Worm (Caenorhabditis elegans) whole organism, L2 larva: Measurements from ENCODE around the gene aos-1.

ENCODE experiments used
- Y55F3AM.14 ChIP-seq: fragments of 200-800 bp; sonication (Bioruptor generic); optimal IDR thresholded peaks from 2 replicates; lab custom pipeline; 2018; ENCODE audit warnings: mild to moderate bottlenecking, missing genetic modification characterization, missing compliant biosample characterization
- lin-39 ChIP-seq: fragments of 150-350 bp; optimal IDR thresholded peaks from 2 replicates; lab custom pipeline; 2014; ENCODE audit warnings: missing biosample characterization, missing genetic modification reagents, missing genetic modification characterization
- nhr-237 ChIP-seq: fragments of 150-350 bp; optimal IDR thresholded peaks from 2 replicates; lab custom pipeline; 2014; ENCODE audit warnings: missing biosample characterization, missing genetic modification characterization

DNA sequence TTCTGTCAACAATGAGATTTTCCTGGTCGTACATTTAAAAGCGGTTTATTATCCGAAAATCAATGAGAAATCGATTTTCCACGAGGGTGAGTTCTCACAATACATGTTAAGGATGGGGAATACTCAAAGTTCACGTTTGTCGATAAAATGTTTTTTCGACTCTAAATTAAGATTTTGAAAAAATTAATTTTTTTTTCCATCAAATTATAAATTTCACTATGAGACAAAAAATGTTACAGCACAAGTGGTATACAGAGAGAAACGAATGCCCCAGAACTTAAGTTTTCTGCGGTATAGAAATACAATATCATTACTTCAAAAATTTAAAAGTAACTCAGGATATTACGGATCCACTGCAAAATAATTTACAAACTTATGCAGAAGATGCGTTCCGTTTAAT is 51.9 kb downstream of the aos-1 start, which contains the start of gene R04B5.1:
- no peak for TF ChIP-seq Y55F3AM.14 (GFP tag; lab: Kevin White, UChicago)
- no peak for TF ChIP-seq nhr-237 (tag; lab: Kevin White, UChicago)
- no peak for TF ChIP-seq lin-39 (tag; lab: Kevin White, UChicago)
